Worm (Caenorhabditis elegans) whole organism, L1 larva: ENCODE measurements around the gene F25B5.5.

Experiments used
- C16A3.4 ChIP-seq: fragments of 150-350 bp; optimal IDR thresholded peaks from 2 replicates; lab custom pipeline; 2014; ENCODE audit warnings: missing biosample characterization, missing genetic modification characterization
- C34B4.2 ChIP-seq: sonication (generic microtip); optimal IDR thresholded peaks from 2 replicates; lab custom pipeline; 2017; ENCODE audit warnings: mild to moderate bottlenecking, missing genetic modification characterization, missing compliant biosample characterization
- F16B12.6 ChIP-seq: fragments of 150-350 bp; optimal IDR thresholded peaks from 2 replicates; lab custom pipeline; 2014; ENCODE audit warnings: missing biosample characterization, missing genetic modification characterization
- Y116A8C.19 ChIP-seq: sonication (generic microtip); optimal IDR thresholded peaks from 2 replicates; lab custom pipeline; 2016; ENCODE audit warnings: missing compliant biosample characterization, missing genetic modification characterization, borderline replicate concordance
- aha-1 ChIP-seq: fragments of 150-350 bp; optimal IDR thresholded peaks from 2 replicates; lab custom pipeline; 2014; ENCODE audit warnings: missing biosample characterization, missing genetic modification characterization
- alr-1 ChIP-seq: fragments of 200-800 bp; sonication (Bioruptor generic); optimal IDR thresholded peaks from 2 replicates; lab custom pipeline; 2018; ENCODE audit warnings: borderline replicate concordance, mild to moderate bottlenecking, missing genetic modification characterization, missing compliant biosample characterization
- aly-2 ChIP-seq: fragments of 150-350 bp; optimal IDR thresholded peaks from 2 replicates; lab custom pipeline; 2014; ENCODE audit warnings: missing biosample characterization, missing genetic modification characterization
- ama-1 ChIP-seq: fragments of 150-350 bp; optimal IDR thresholded peaks from 2 replicates; lab custom pipeline; 2014
- ceh-63 ChIP-seq: fragments of 200-800 bp; sonication (Bioruptor generic); optimal IDR thresholded peaks from 2 replicates; lab custom pipeline; 2018; ENCODE audit warnings: mild to moderate bottlenecking, missing genetic modification characterization, missing compliant biosample characterization
- ceh-82 ChIP-seq, 3 experiments: fragments of 150-350 bp in 1 of 3; sonication (generic microtip) in 2 of 3; optimal IDR thresholded peaks; 2 replicates each; lab custom pipeline; 2014 to 2017; ENCODE audit warnings: missing biosample characterization in 3 of 3, missing genetic modification characterization in 3 of 3
- ceh-90 ChIP-seq: sonication (generic microtip); optimal IDR thresholded peaks from 2 replicates; lab custom pipeline; 2016; ENCODE audit warnings: missing genetic modification characterization, missing compliant biosample characterization
- ces-1 ChIP-seq: fragments of 150-350 bp; optimal IDR thresholded peaks from 2 replicates; lab custom pipeline; 2014; ENCODE audit warnings: missing biosample characterization, missing genetic modification reagents, missing genetic modification characterization
- dpl-1 ChIP-seq, 3 experiments: fragments of 150-350 bp in 2 of 3; sonication (generic microtip) in 1 of 3; optimal IDR thresholded peaks; 2 replicates each; lab custom pipeline; 2014 to 2017; ENCODE audit warnings: missing biosample characterization in 3 of 3, missing genetic modification characterization in 3 of 3, missing genetic modification reagents in 3 of 3
- dsc-1 ChIP-seq: sonication (generic microtip); optimal IDR thresholded peaks from 2 replicates; lab custom pipeline; 2016; ENCODE audit warnings: mild to moderate bottlenecking, missing genetic modification characterization, missing compliant biosample characterization
- egl-13 ChIP-seq: sonication (generic microtip); optimal IDR thresholded peaks from 2 replicates; lab custom pipeline; 2016; ENCODE audit warnings: missing genotype, missing genetic modification reagents, missing genetic modification characterization, missing compliant biosample characterization
- elt-2 ChIP-seq: sonication (generic microtip); optimal IDR thresholded peaks from 2 replicates; lab custom pipeline; 2016; ENCODE audit warnings: missing genetic modification characterization, mild to moderate bottlenecking, inconsistent platforms, missing compliant biosample characterization, missing genetic modification reagents
- ets-5 ChIP-seq: fragments of 200-800 bp; sonication (Bioruptor generic); IDR thresholded peaks from 2 replicates; pipeline ENCODE4 v1.3.6; 2022; ENCODE audit warnings: missing genetic modification characterization, missing compliant biosample characterization
- fkh-10 ChIP-seq: sonication (generic microtip); optimal IDR thresholded peaks from 2 replicates; lab custom pipeline; 2017; ENCODE audit warnings: missing biosample characterization, missing genetic modification reagents, missing genetic modification characterization
- fkh-8 ChIP-seq: sonication (generic microtip); optimal IDR thresholded peaks from 2 replicates; lab custom pipeline; 2016; ENCODE audit warnings: mild to moderate bottlenecking, missing genetic modification characterization, missing compliant biosample characterization
- grh-1 ChIP-seq: fragments of 200-800 bp; sonication (Bioruptor generic); IDR thresholded peaks from 2 replicates; pipeline ENCODE4 v1.3.6; 2022; ENCODE audit warnings: missing genetic modification reagents, missing genetic modification characterization, missing compliant biosample characterization
- hlh-17 ChIP-seq: fragments of 200-800 bp; sonication (Bioruptor generic); optimal IDR thresholded peaks from 2 replicates; lab custom pipeline; 2018; ENCODE audit warnings: missing genetic modification characterization, mild to moderate bottlenecking, missing compliant biosample characterization, moderate library complexity, borderline replicate concordance
- hlh-4 ChIP-seq: sonication (generic microtip); optimal IDR thresholded peaks from 2 replicates; lab custom pipeline; 2016; ENCODE audit warnings: mild to moderate bottlenecking, missing genetic modification characterization, missing compliant biosample characterization
- hpl-2 ChIP-seq: fragments of 150-350 bp; optimal IDR thresholded peaks from 2 replicates; lab custom pipeline; 2014; ENCODE audit warnings: missing biosample characterization, missing genetic modification reagents, missing genetic modification characterization
- isw-1 ChIP-seq: fragments of 200-800 bp; sonication (Bioruptor generic); IDR thresholded peaks from 2 replicates; pipeline ENCODE4 v1.3.6; 2022; ENCODE audit warnings: missing genetic modification characterization, missing compliant biosample characterization
- lin-13 ChIP-seq: fragments of 150-350 bp; optimal IDR thresholded peaks from 2 replicates; lab custom pipeline; 2014; ENCODE audit warnings: missing biosample characterization, missing genetic modification reagents, missing genetic modification characterization
- lin-15B ChIP-seq: fragments of 150-350 bp; sonication (generic microtip); optimal IDR thresholded peaks from 3 replicates; lab custom pipeline; 2014; ENCODE audit warnings: missing biosample characterization, missing genetic modification characterization
- mdl-1 ChIP-seq, 2 experiments: fragments of 150-350 bp; optimal IDR thresholded peaks; 2 replicates each; lab custom pipeline; 2014 to 2017; ENCODE audit warnings: missing biosample characterization in 2 of 2, missing genetic modification characterization in 2 of 2, inconsistent platforms in 1 of 2
- mef-2 ChIP-seq: fragments of 150-350 bp; optimal IDR thresholded peaks from 2 replicates; lab custom pipeline; 2014; ENCODE audit warnings: missing biosample characterization, missing genetic modification characterization
- nhr-12 ChIP-seq: sonication (generic microtip); optimal IDR thresholded peaks from 2 replicates; lab custom pipeline; 2017; ENCODE audit warnings: missing biosample characterization, missing genetic modification characterization
- nhr-19 ChIP-seq: fragments of 200-800 bp; sonication (Bioruptor generic); conservative IDR thresholded peaks from 2 replicates; pipeline ENCODE4 v1.3.6; 2022; ENCODE audit warnings: missing genetic modification characterization, missing compliant biosample characterization
- nhr-20 ChIP-seq: sonication (generic microtip); optimal IDR thresholded peaks from 2 replicates; lab custom pipeline; 2016; ENCODE audit warnings: mild to moderate bottlenecking, missing genetic modification characterization, missing compliant biosample characterization
- nhr-237 ChIP-seq: fragments of 150-350 bp; optimal IDR thresholded peaks from 2 replicates; lab custom pipeline; 2014; ENCODE audit warnings: missing biosample characterization, missing genetic modification characterization
- nhr-28 ChIP-seq: fragments of 150-350 bp; optimal IDR thresholded peaks from 2 replicates; lab custom pipeline; 2014; ENCODE audit warnings: missing biosample characterization, missing genetic modification characterization
- nhr-47 ChIP-seq: sonication (generic microtip); optimal IDR thresholded peaks from 2 replicates; lab custom pipeline; 2016; ENCODE audit warnings: mild to moderate bottlenecking, missing genetic modification characterization, moderate library complexity, missing compliant biosample characterization
- nhr-71 ChIP-seq: sonication (generic microtip); optimal IDR thresholded peaks from 2 replicates; lab custom pipeline; 2016; ENCODE audit warnings: mild to moderate bottlenecking, missing genetic modification characterization, moderate library complexity, missing compliant biosample characterization
- nhr-76 ChIP-seq: sonication (generic microtip); optimal IDR thresholded peaks from 2 replicates; lab custom pipeline; 2017; ENCODE audit warnings: missing biosample characterization, missing genetic modification characterization
- nhr-77 ChIP-seq: fragments of 150-350 bp; optimal IDR thresholded peaks from 2 replicates; lab custom pipeline; 2014; ENCODE audit warnings: missing biosample characterization, missing genetic modification characterization
- nhr-84 ChIP-seq: sonication (generic microtip); optimal IDR thresholded peaks from 2 replicates; lab custom pipeline; 2017; ENCODE audit warnings: missing biosample characterization, missing genetic modification characterization
- nhr-85 ChIP-seq: sonication (generic microtip); peaks from one replicate; lab custom pipeline; 2016; ENCODE audit warnings: missing genetic modification characterization, inconsistent platforms, missing compliant biosample characterization
- nhr-90 ChIP-seq: sonication (generic microtip); optimal IDR thresholded peaks from 2 replicates; lab custom pipeline; 2016; ENCODE audit warnings: mild to moderate bottlenecking, missing genetic modification characterization, missing compliant biosample characterization; ENCODE audit not compliant: poor library complexity
- pqm-1 ChIP-seq: sonication (generic microtip); optimal IDR thresholded peaks from 3 replicates; lab custom pipeline; 2017; ENCODE audit warnings: missing biosample characterization, missing genetic modification characterization
- rnt-1 ChIP-seq: sonication (generic microtip); optimal IDR thresholded peaks from 2 replicates; lab custom pipeline; 2016; ENCODE audit warnings: mild to moderate bottlenecking, missing genetic modification characterization, moderate library complexity, missing compliant biosample characterization
- skn-1 ChIP-seq: fragments of 150-350 bp; optimal IDR thresholded peaks from 2 replicates; lab custom pipeline; 2014; ENCODE audit warnings: missing biosample characterization, missing genetic modification characterization
- snpc-4 ChIP-seq: fragments of 150-350 bp; optimal IDR thresholded peaks from 2 replicates; lab custom pipeline; 2014; ENCODE audit warnings: missing biosample characterization, missing genetic modification characterization
- sox-4 ChIP-seq: sonication (generic microtip); optimal IDR thresholded peaks from 2 replicates; lab custom pipeline; 2016; ENCODE audit warnings: missing genetic modification characterization, missing compliant biosample characterization
- sup-37 ChIP-seq: fragments of 200-800 bp; sonication (Bioruptor generic); optimal IDR thresholded peaks from 2 replicates; lab custom pipeline; 2018; ENCODE audit warnings: mild to moderate bottlenecking, missing genetic modification characterization, missing compliant biosample characterization
- tbx-2 ChIP-seq: sonication (generic microtip); optimal IDR thresholded peaks from 2 replicates; lab custom pipeline; 2016; ENCODE audit warnings: missing genetic modification characterization, missing compliant biosample characterization
- unc-130 ChIP-seq: fragments of 150-350 bp; optimal IDR thresholded peaks from 2 replicates; lab custom pipeline; 2017; ENCODE audit warnings: missing biosample characterization, missing genetic modification characterization, inconsistent platforms
- unc-30 ChIP-seq: sonication (generic microtip); optimal IDR thresholded peaks from 2 replicates; lab custom pipeline; 2017; ENCODE audit warnings: missing biosample characterization, missing genetic modification characterization
- unc-62 ChIP-seq: fragments of 150-350 bp; optimal IDR thresholded peaks from 2 replicates; lab custom pipeline; 2014; ENCODE audit warnings: missing biosample characterization, missing genetic modification reagents, missing genetic modification characterization
- unc-86 ChIP-seq: sonication (generic microtip); optimal IDR thresholded peaks from 2 replicates; lab custom pipeline; 2016; ENCODE audit warnings: missing genetic modification characterization, missing compliant biosample characterization
- vab-15 ChIP-seq: sonication (generic microtip); optimal IDR thresholded peaks from 2 replicates; lab custom pipeline; 2017; ENCODE audit warnings: missing genotype, mild to moderate bottlenecking, missing genetic modification characterization, missing compliant biosample characterization
- ztf-11 ChIP-seq, 2 experiments: sonication (generic microtip); optimal IDR thresholded peaks; 2 replicates each; lab custom pipeline; 2016 to 2017; ENCODE audit warnings: missing genetic modification characterization in 2 of 2, missing biosample characterization in 1 of 2, missing compliant biosample characterization in 1 of 2
- ztf-4 ChIP-seq: fragments of 150-350 bp; optimal IDR thresholded peaks from 2 replicates; lab custom pipeline; 2014; ENCODE audit warnings: missing biosample characterization, missing genetic modification characterization

Gene F25B5.5

DNA sequence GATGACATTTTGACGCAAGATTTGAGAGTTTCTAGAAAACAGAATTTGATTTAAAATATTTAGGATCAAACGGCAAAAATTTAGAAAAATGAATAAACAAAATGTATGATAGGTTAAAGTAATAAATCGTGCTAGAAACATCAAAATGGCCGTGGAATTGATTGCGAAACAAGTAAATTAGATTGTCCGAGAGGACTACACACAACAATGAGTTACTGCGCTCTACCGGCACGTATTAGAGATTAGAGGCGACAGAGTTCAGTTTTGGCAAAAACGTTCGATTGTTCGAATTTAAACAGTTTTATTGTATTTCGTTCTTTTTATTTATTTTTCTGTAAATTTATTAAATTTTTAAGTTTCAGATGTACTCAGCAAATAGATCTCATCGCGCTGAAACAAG, 20.2 kb downstream of the F25B5.5 start, which contains the start of the genes dnc-2 and bcl-7 (continued):
- TF ChIP-seq nhr-90 (peak; percentile 31), dpl-1 (GFP tag; optimal IDR thresholded peaks at IDR 0.05; lab: Kevin White, UChicago) (peak; percentile 29 to 71 (median 53)), ztf-11 (tag; optimal IDR thresholded peaks at IDR 0.05; lab: Kevin White, UChicago) (no peak), nhr-76 (tag; lab: Kevin White, UChicago) (no peak), hpl-2 (GFP tag; lab: Kevin White, UChicago) (no peak), isw-1 (no peak; the same call in 1 of the 2 replicates), C34B4.2 (tag; lab: Kevin White, UChicago) (no peak), sup-37 (GFP tag; lab: Kevin White, UChicago) (no peak), aly-2 (tag; lab: Kevin White, UChicago) (no peak), lin-15B (tag; lab: Kevin White, UChicago) (peak; percentile 58), snpc-4 (no peak), hlh-4 (tag; lab: Kevin White, UChicago) (no peak), ces-1 (no peak), nhr-84 (tag; lab: Kevin White, UChicago) (no peak), ceh-90 (tag; lab: Kevin White, UChicago) (no peak), skn-1 (tag; lab: Kevin White, UChicago) (peak; percentile 62), pqm-1 (no peak), nhr-77 (no peak), rnt-1 (tag; lab: Kevin White, UChicago) (peak; percentile 66), sox-4 (no peak), grh-1 (GFP tag; lab: Robert Waterston, UW) (no peak), mef-2 (tag; lab: Kevin White, UChicago) (no peak), aha-1 (tag; lab: Kevin White, UChicago) (no peak), nhr-20 (peak; percentile 65), alr-1 (tag; lab: Kevin White, UChicago) (no peak), tbx-2 (tag; lab: Kevin White, UChicago) (peak; percentile 38), F16B12.6 (peak; percentile 45), nhr-12 (tag; lab: Kevin White, UChicago) (no peak), vab-15 (tag; lab: Kevin White, UChicago) (no peak), fkh-10 (GFP tag; lab: Kevin White, UChicago) (no peak), hlh-17 (no peak), unc-62 (no peak), nhr-71 (tag; lab: Kevin White, UChicago) (peak; percentile 69), C16A3.4 (tag; lab: Kevin White, UChicago) (peak; percentile 29), ceh-63 (GFP tag; lab: Kevin White, UChicago) (no peak), unc-30 (tag; lab: Kevin White, UChicago) (no peak), unc-86 (peak; percentile 8), ama-1 (lab: Kevin White, UChicago) (no peak), ztf-4 (tag; lab: Kevin White, UChicago) (no peak), nhr-19 (GFP tag; lab: Robert Waterston, UW) (peak; percentile 51), nhr-28 (tag; lab: Kevin White, UChicago) (no peak), mdl-1 (tag; optimal IDR thresholded peaks at IDR 0.05; lab: Kevin White, UChicago) (peak in 1 of 2 experiments; percentile 21), unc-130 (tag; lab: Kevin White, UChicago) (no peak), ceh-82 (tag; optimal IDR thresholded peaks at IDR 0.05; lab: Kevin White, UChicago) (peak in 2 of 3 experiments; percentile 37 to 49), lin-13 (peak; percentile 8), nhr-47 (tag; lab: Kevin White, UChicago) (peak; percentile 72), Y116A8C.19 (tag; lab: Kevin White, UChicago) (no peak), dsc-1 (peak; percentile 60), ets-5 (GFP tag; lab: Robert Waterston, UW) (no peak), nhr-237 (tag; lab: Kevin White, UChicago) (no peak), egl-13 (tag; lab: Kevin White, UChicago) (no peak), elt-2 (peak; percentile 16), fkh-8 (tag; lab: Kevin White, UChicago) (no peak), nhr-85 (no peak)
